Fruit fly (Drosophila melanogaster): ENCODE results near the gene Phf5a.

Gene Phf5a

dm6 chr2L:6476753-6477152 is 13.9 kb downstream of the Phf5a start, which contains the start of gene CG9536 (continued):
- TF ChIP-seq MTF-1 (GFP tag; optimal IDR thresholded peaks at IDR 0.05; ENCODE audit: borderline replicate concordance) = no peak
- TF ChIP-seq CG10274 (GFP tag; optimal IDR thresholded peaks at IDR 0.05) = no peak
- peak in 1 of 2 experiments; percentile 3 for TF ChIP-seq crp (GFP tag; optimal IDR thresholded peaks at IDR 0.05)
- no peak for TF ChIP-seq HLH3B (GFP tag; IDR thresholded peaks at IDR 0.05)
- no peak for TF ChIP-seq CG1529 (GFP tag; optimal IDR thresholded peaks at IDR 0.05)
- no peak for TF ChIP-seq CG43689 (GFP tag; IDR thresholded peaks at IDR 0.05)
- TF ChIP-seq Fer1 (GFP tag; optimal IDR thresholded peaks at IDR 0.05) = peak; percentile 8
- no peak for TF ChIP-seq grau (tag; optimal IDR thresholded peaks at IDR 0.05)
- peak; percentile 50 for TF ChIP-seq Deaf1 (tag; optimal IDR thresholded peaks at IDR 0.05)
- no peak for TF ChIP-seq CG31441 (GFP tag; IDR thresholded peaks at IDR 0.05)
- TF ChIP-seq CG32532 (GFP tag; IDR thresholded peaks at IDR 0.05) = no peak
- TF ChIP-seq D (optimal IDR thresholded peaks at IDR 0.05) = no peak
- no peak for TF ChIP-seq D (GFP tag; optimal IDR thresholded peaks at IDR 0.05)
- no peak for TF ChIP-seq CG33213 (GFP tag; optimal IDR thresholded peaks at IDR 0.05)
- no peak for TF ChIP-seq onecut (GFP tag; IDR thresholded peaks at IDR 0.05)
- TF ChIP-seq CG2875 (GFP tag; optimal IDR thresholded peaks at IDR 0.05) = no peak
- TF ChIP-seq CG12769 (tag; optimal IDR thresholded peaks at IDR 0.05) = no peak
- no peak for TF ChIP-seq salm (tag; optimal IDR thresholded peaks at IDR 0.05)
- TF ChIP-seq Myb (GFP tag; optimal IDR thresholded peaks at IDR 0.05) = no peak
- no peak for TF ChIP-seq corto (GFP tag; optimal IDR thresholded peaks at IDR 0.05)
- no peak for TF ChIP-seq ewg (GFP tag; optimal IDR thresholded peaks at IDR 0.05)
- TF ChIP-seq Blimp-1 (GFP tag; optimal IDR thresholded peaks at IDR 0.05) = no peak
- no peak for TF ChIP-seq CG8281 (tag; optimal IDR thresholded peaks at IDR 0.05)
- TF ChIP-seq CG2199 (GFP tag; IDR thresholded peaks at IDR 0.05) = no peak
- no peak for TF ChIP-seq CG12071 (GFP tag; optimal IDR thresholded peaks at IDR 0.05)
- TF ChIP-seq Trl (optimal IDR thresholded peaks at IDR 0.05) = no peak
- TF ChIP-seq Trl (GFP tag; optimal IDR thresholded peaks at IDR 0.05) = no peak
- no peak for TF ChIP-seq CG6254 (GFP tag; optimal IDR thresholded peaks at IDR 0.05)
- TF ChIP-seq CG31388 (GFP tag; optimal IDR thresholded peaks at IDR 0.05) = no peak
- TF ChIP-seq eyg (GFP tag; optimal IDR thresholded peaks at IDR 0.05) = no peak
- no peak for TF ChIP-seq lov (optimal IDR thresholded peaks at IDR 0.05)
- no peak for TF ChIP-seq lov (GFP tag; IDR thresholded peaks at IDR 0.05)
- no peak for TF ChIP-seq CG4282 (GFP tag; optimal IDR thresholded peaks at IDR 0.05)
- no peak for TF ChIP-seq CG8924 (tag; optimal IDR thresholded peaks at IDR 0.05)
- no peak for TF ChIP-seq sc (optimal IDR thresholded peaks at IDR 0.05)
- TF ChIP-seq sc (GFP tag; optimal IDR thresholded peaks at IDR 0.05) = no peak
- no peak for TF ChIP-seq CG8388 (GFP tag; optimal IDR thresholded peaks at IDR 0.05)
- TF ChIP-seq ssp (GFP tag; IDR thresholded peaks at IDR 0.05) = no peak
- no peak for TF ChIP-seq Ravus (GFP tag; IDR thresholded peaks at IDR 0.05)
- no peak for TF ChIP-seq Kr (GFP tag; optimal IDR thresholded peaks at IDR 0.05)
- TF ChIP-seq Poxn (GFP tag; IDR thresholded peaks at IDR 0.05) = no peak
- peak; percentile 60; the same call in 2 of the 3 replicates for TF ChIP-seq CG34224 (GFP tag; IDR thresholded peaks at IDR 0.05; ENCODE audit: partially characterized antibody)
- TF ChIP-seq unc-4 (GFP tag; IDR thresholded peaks at IDR 0.05; ENCODE audit: partially characterized antibody) = peak; percentile 52; the same call in 1 of the 2 replicates
- peak; percentile 52 for TF ChIP-seq sna (GFP tag; IDR thresholded peaks at IDR 0.05; ENCODE audit: partially characterized antibody)
- TF ChIP-seq CG4730 (GFP tag; IDR thresholded peaks at IDR 0.05) = no peak
- no peak for TF ChIP-seq shn (GFP tag; optimal IDR thresholded peaks at IDR 0.05)
- TF ChIP-seq Hmx (GFP tag; optimal IDR thresholded peaks at IDR 0.05) = no peak
- no peak for TF ChIP-seq Neu2 (GFP tag; optimal IDR thresholded peaks at IDR 0.05; ENCODE audit: borderline replicate concordance)
- peak; percentile 64; the same call in 2 of the 3 replicates for TF ChIP-seq Opbp (GFP tag; IDR thresholded peaks at IDR 0.05; ENCODE audit: partially characterized antibody)
- TF ChIP-seq YL-1 (GFP tag; optimal IDR thresholded peaks at IDR 0.05) = peak; percentile 82
- TF ChIP-seq gsb-n (tag; optimal IDR thresholded peaks at IDR 0.05) = no peak
- TF ChIP-seq CG16813 (GFP tag; IDR thresholded peaks at IDR 0.05; ENCODE audit: partially characterized antibody) = peak; percentile 27; the same call in 1 of the 3 replicates
